Fruit fly (Drosophila melanogaster): ENCODE measurements around the gene yellow-k.

yellow-k gene

DNA sequence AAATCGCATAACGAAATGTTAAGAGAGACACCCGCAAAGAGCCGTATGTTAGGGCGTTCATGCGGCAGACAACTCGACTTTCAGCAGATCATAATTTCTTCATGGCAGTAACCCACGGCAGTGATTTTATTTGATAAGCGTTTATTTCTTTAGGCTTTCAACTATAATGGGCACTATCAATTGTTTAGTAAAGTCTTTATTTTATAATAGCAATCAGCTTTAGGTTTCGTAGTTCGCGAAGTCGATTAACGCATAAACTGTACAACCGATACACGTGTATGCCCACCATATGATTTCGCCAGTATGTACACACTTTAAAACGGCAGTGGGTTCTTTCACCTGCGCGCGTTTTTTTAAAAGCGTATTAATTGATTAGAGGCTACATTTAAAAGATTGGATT, 12.2 kb upstream of the yellow-k start, which contains the start of gene CG7841 (continued):
- TF ChIP-seq E2f2 (GFP tag; IDR thresholded peaks at IDR 0.05) (peak; percentile 91), HHEX (GFP tag; optimal IDR thresholded peaks at IDR 0.05) (peak; percentile 98), Mrtf (GFP tag; IDR thresholded peaks at IDR 0.05) (no peak; the same call in 2 of the 3 replicates), CG9609 (GFP tag; optimal IDR thresholded peaks at IDR 0.05) (peak; percentile 96), CG14441 (GFP tag; IDR thresholded peaks at IDR 0.05) (peak; percentile 91; the same call in 1 of the 2 replicates), H2.0 (GFP tag; IDR thresholded peaks at IDR 0.05) (peak; percentile 92), Hr39 (optimal IDR thresholded peaks at IDR 0.05) (no peak), tup (GFP tag; optimal IDR thresholded peaks at IDR 0.05) (peak; percentile 96), CG2129 (GFP tag; IDR thresholded peaks at IDR 0.05; ENCODE audit: partially characterized antibody) (no peak), ftz-f1 (GFP tag; optimal IDR thresholded peaks at IDR 0.05) (peak; percentile 66), Hr51 (GFP tag; optimal IDR thresholded peaks at IDR 0.05) (peak; percentile 95 to 99), Camta (GFP tag; optimal IDR thresholded peaks at IDR 0.05) (peak; percentile 97), CG12659 (GFP tag; optimal IDR thresholded peaks at IDR 0.05) (peak; percentile 99), CG30403 (GFP tag; optimal IDR thresholded peaks at IDR 0.05) (peak; percentile 97), CG10274 (GFP tag; optimal IDR thresholded peaks at IDR 0.05) (peak; percentile 91), so (GFP tag; IDR thresholded peaks at IDR 0.05) (peak; percentile 98), CG15073 (GFP tag; optimal IDR thresholded peaks at IDR 0.05) (peak; percentile 61), Awh (GFP tag; IDR thresholded peaks at IDR 0.05) (peak; percentile 97), CG6683 (GFP tag; optimal IDR thresholded peaks at IDR 0.05) (peak; percentile 97), ems (GFP tag; optimal IDR thresholded peaks at IDR 0.05) (peak; percentile 97), Hsf (GFP tag; optimal IDR thresholded peaks at IDR 0.05) (peak; percentile 98), CG13624 (GFP tag; optimal IDR thresholded peaks at IDR 0.05) (peak; percentile 97), crol (GFP tag; IDR thresholded peaks at IDR 0.05) (peak; percentile 58; the same call in 1 of the 2 replicates), chif (GFP tag; optimal IDR thresholded peaks at IDR 0.05) (peak; percentile 97 to 98), slbo (GFP tag; IDR thresholded peaks at IDR 0.05) (peak; percentile 94), CG12942 (GFP tag; optimal IDR thresholded peaks at IDR 0.05) (peak; percentile 94), Ravus (GFP tag; IDR thresholded peaks at IDR 0.05) (peak; percentile 75; the same call in 1 of the 2 replicates), Xbp1 (GFP tag; optimal IDR thresholded peaks at IDR 0.05) (peak; percentile 97), CG11696 (GFP tag; IDR thresholded peaks at IDR 0.05) (peak; percentile 91), CG6654 (GFP tag; optimal IDR thresholded peaks at IDR 0.05) (peak; percentile 88), Dek (tag; optimal IDR thresholded peaks at IDR 0.05) (peak; percentile 97), CG34422 (GFP tag; IDR thresholded peaks at IDR 0.05) (peak; percentile 94), CG6175 (GFP tag; IDR thresholded peaks at IDR 0.05) (no peak; the same call in 1 of the 3 replicates), her (GFP tag; optimal IDR thresholded peaks at IDR 0.05) (peak; percentile 96), Spps (tag; optimal IDR thresholded peaks at IDR 0.05) (peak; percentile 98), CG8359 (GFP tag; optimal IDR thresholded peaks at IDR 0.05; ENCODE audit: borderline replicate concordance) (peak; percentile 92), fd102C (GFP tag; optimal IDR thresholded peaks at IDR 0.05) (peak; percentile 94), CG33557 (GFP tag; optimal IDR thresholded peaks at IDR 0.05) (peak; percentile 98), YL-1 (GFP tag; optimal IDR thresholded peaks at IDR 0.05) (peak; percentile 95), dm (GFP tag; optimal IDR thresholded peaks at IDR 0.05) (peak; percentile 96), Jarid2 (GFP tag; optimal IDR thresholded peaks at IDR 0.05) (peak; percentile 88), Max (GFP tag; optimal IDR thresholded peaks at IDR 0.05) (peak; percentile 98), CG31388 (GFP tag; optimal IDR thresholded peaks at IDR 0.05) (peak; percentile 89), CG9437 (GFP tag; optimal IDR thresholded peaks at IDR 0.05) (peak; percentile 90), CG31224 (GFP tag; IDR thresholded peaks at IDR 0.05) (peak; percentile 89), CG16779 (GFP tag; IDR thresholded peaks at IDR 0.05) (peak; percentile 93), CG4424 (GFP tag; optimal IDR thresholded peaks at IDR 0.05) (peak; percentile 97), CG17912 (GFP tag; optimal IDR thresholded peaks at IDR 0.05) (peak; percentile 97), BEAF-32 (GFP tag; optimal IDR thresholded peaks at IDR 0.05) (peak; percentile 29), peb (GFP tag; IDR thresholded peaks at IDR 0.05) (peak; percentile 79), CG10565 (GFP tag; optimal IDR thresholded peaks at IDR 0.05) (peak; percentile 94)

Data from whole organism, embryonic.